Fruit fly (Drosophila melanogaster) whole organism, prepupa: ENCODE results near the gene Ir94d.

Experiments
- Blimp-1 ChIP-seq: fragments of 200-800 bp; sonication (Bioruptor generic); optimal IDR thresholded peaks from 3 replicates; lab custom pipeline; 2017; ENCODE audit warnings: missing biosample characterization, missing genetic modification characterization, mild to moderate bottlenecking, moderate library complexity, missing genetic modification reagents
- CG10631 ChIP-seq: fragments of 200-800 bp; sonication (Bioruptor generic); optimal IDR thresholded peaks from 2 replicates; lab custom pipeline; 2016; ENCODE audit warnings: missing biosample characterization, missing genetic modification characterization
- CG11294 ChIP-seq: fragments of 200-800 bp; sonication (Bioruptor generic); IDR thresholded peaks from 2 replicates; pipeline ENCODE4 v1.3.6; 2022; ENCODE audit warnings: missing biosample characterization, missing genetic modification characterization
- CG11762 ChIP-seq: fragments of 200-800 bp; sonication (Bioruptor generic); optimal IDR thresholded peaks from 3 replicates; lab custom pipeline; 2016; ENCODE audit warnings: missing biosample characterization, missing genetic modification characterization; ENCODE audit not compliant: insufficient read depth
- CG11902 ChIP-seq: fragments of 200-800 bp; sonication (Bioruptor generic); optimal IDR thresholded peaks from 3 replicates; lab custom pipeline; 2016; ENCODE audit warnings: missing biosample characterization, missing genetic modification characterization
- CG15336 ChIP-seq: fragments of 200-800 bp; sonication (Bioruptor generic); IDR thresholded peaks from 2 replicates; pipeline ENCODE4 v1.3.6; 2022; ENCODE audit warnings: missing biosample characterization, missing genetic modification characterization
- CG1621 ChIP-seq: fragments of 200-800 bp; sonication (Bioruptor generic); optimal IDR thresholded peaks from 3 replicates; lab custom pipeline; 2018; ENCODE audit warnings: missing biosample characterization, mild to moderate bottlenecking, missing genetic modification characterization
- CG3032 ChIP-seq: fragments of 200-800 bp; optimal IDR thresholded peaks from 2 replicates; lab custom pipeline; 2019; ENCODE audit warnings: missing biosample characterization, mild to moderate bottlenecking, missing genetic modification characterization, moderate library complexity
- CG31627 ChIP-seq: fragments of 200-800 bp; sonication (Bioruptor generic); optimal IDR thresholded peaks from 3 replicates; lab custom pipeline; 2016; ENCODE audit warnings: missing biosample characterization, missing genetic modification characterization
- CG32006 ChIP-seq: fragments of 200-800 bp; sonication (Bioruptor generic); optimal IDR thresholded peaks from 3 replicates; lab custom pipeline; 2017; ENCODE audit warnings: missing biosample characterization, mild to moderate bottlenecking, missing genetic modification characterization
- CG34406 ChIP-seq: fragments of 200-800 bp; sonication (Bioruptor generic); optimal IDR thresholded peaks from 3 replicates; lab custom pipeline; 2016; ENCODE audit warnings: missing biosample characterization, missing genetic modification characterization
- CG3919 ChIP-seq: fragments of 200-800 bp; sonication (Bioruptor generic); optimal IDR thresholded peaks from 3 replicates; lab custom pipeline; 2016; ENCODE audit warnings: missing biosample characterization, missing genetic modification characterization
- CG4318 ChIP-seq: fragments of 200-800 bp; sonication (Bioruptor generic); optimal IDR thresholded peaks from 3 replicates; lab custom pipeline; 2017; ENCODE audit warnings: missing biosample characterization, mild to moderate bottlenecking, missing genetic modification characterization
- CG6163 ChIP-seq: fragments of 200-800 bp; sonication (Bioruptor generic); IDR thresholded peaks from 3 replicates; pipeline ENCODE4 v1.3.6; 2022; ENCODE audit warnings: missing biosample characterization, missing genetic modification characterization
- CG6276 ChIP-seq: fragments of 200-800 bp; sonication (Bioruptor generic); optimal IDR thresholded peaks from 2 replicates; lab custom pipeline; 2017; ENCODE audit warnings: missing biosample characterization, mild to moderate bottlenecking, missing genetic modification characterization
- CG6792 ChIP-seq: fragments of 200-800 bp; sonication (Bioruptor generic); optimal IDR thresholded peaks from 3 replicates; lab custom pipeline; 2016; ENCODE audit warnings: missing biosample characterization, missing genetic modification characterization
- CG6808 ChIP-seq: fragments of 200-800 bp; sonication (Bioruptor generic); optimal IDR thresholded peaks from 3 replicates; lab custom pipeline; 2017; ENCODE audit warnings: missing biosample characterization, missing genetic modification characterization, mild to moderate bottlenecking, moderate library complexity, missing genetic modification reagents
- CG7368 ChIP-seq: fragments of 200-800 bp; sonication (Bioruptor generic); optimal IDR thresholded peaks from 3 replicates; lab custom pipeline; 2016; ENCODE audit warnings: missing biosample characterization, missing genetic modification characterization
- CG8119 ChIP-seq: fragments of 200-800 bp; sonication (Bioruptor generic); IDR thresholded peaks from 3 replicates; pipeline ENCODE4 v1.3.6; 2022; ENCODE audit warnings: missing biosample characterization, missing genetic modification characterization
- CG8319 ChIP-seq: fragments of 200-800 bp; sonication (Bioruptor generic); optimal IDR thresholded peaks from 3 replicates; lab custom pipeline; 2016; ENCODE audit warnings: missing biosample characterization, missing genetic modification characterization
- CG8632 ChIP-seq: fragments of 200-800 bp; sonication (Bioruptor generic); optimal IDR thresholded peaks from 3 replicates; lab custom pipeline; 2016; ENCODE audit warnings: missing biosample characterization, missing genetic modification characterization
- CG9139 ChIP-seq: fragments of 200-800 bp; sonication (Bioruptor generic); optimal IDR thresholded peaks from 3 replicates; lab custom pipeline; 2017; ENCODE audit warnings: missing biosample characterization, mild to moderate bottlenecking, missing genetic modification characterization
- Eip75B ChIP-seq: fragments of 200-800 bp; sonication (Bioruptor generic); optimal IDR thresholded peaks from 3 replicates; lab custom pipeline; 2016; ENCODE audit warnings: missing biosample characterization, missing genetic modification characterization
- Eip78C ChIP-seq: fragments of 200-800 bp; sonication (Bioruptor generic); peaks from one replicate; lab custom pipeline; 2016; ENCODE audit warnings: missing biosample characterization, missing genetic modification characterization
- Eip93F ChIP-seq: fragments of 200-800 bp; sonication (Bioruptor generic); optimal IDR thresholded peaks from 2 replicates; lab custom pipeline; 2016; ENCODE audit warnings: missing biosample characterization, mild to moderate bottlenecking, missing genetic modification characterization
- Ets21C ChIP-seq: fragments of 200-800 bp; sonication (Bioruptor generic); optimal IDR thresholded peaks from 3 replicates; lab custom pipeline; 2016; ENCODE audit warnings: missing biosample characterization, missing genetic modification characterization
- Ets96B ChIP-seq: fragments of 200-800 bp; optimal IDR thresholded peaks from 2 replicates; lab custom pipeline; 2019; ENCODE audit warnings: missing biosample characterization, mild to moderate bottlenecking, missing genetic modification characterization, moderate library complexity
- Hr38 ChIP-seq: sonication (Bioruptor generic); optimal IDR thresholded peaks from 2 replicates; lab custom pipeline; 2016; ENCODE audit warnings: missing biosample characterization, missing genetic modification characterization
- Hr39 ChIP-seq: fragments of 200-800 bp; sonication (Bioruptor generic); optimal IDR thresholded peaks from 2 replicates; lab custom pipeline; 2016; ENCODE audit warnings: missing biosample characterization, missing genetic modification characterization
- Hr4 ChIP-seq: fragments of 200-800 bp; sonication (Bioruptor generic); optimal IDR thresholded peaks from 3 replicates; lab custom pipeline; 2016; ENCODE audit warnings: missing biosample characterization, missing genetic modification characterization
- Lpt ChIP-seq: fragments of 200-800 bp; sonication (Bioruptor generic); optimal IDR thresholded peaks from 3 replicates; lab custom pipeline; 2016; ENCODE audit warnings: missing biosample characterization, missing genetic modification characterization
- Met ChIP-seq: fragments of 200-800 bp; sonication (Bioruptor generic); optimal IDR thresholded peaks from 3 replicates; lab custom pipeline; 2016; ENCODE audit warnings: missing biosample characterization, missing genetic modification characterization
- Smox ChIP-seq: fragments of 200-800 bp; sonication (Bioruptor generic); optimal IDR thresholded peaks from 3 replicates; lab custom pipeline; 2016; ENCODE audit warnings: missing biosample characterization, missing genetic modification characterization
- Sox102F ChIP-seq: fragments of 200-800 bp; sonication (Bioruptor generic); optimal IDR thresholded peaks from 2 replicates; lab custom pipeline; 2016; ENCODE audit warnings: missing biosample characterization, mild to moderate bottlenecking, missing genetic modification characterization
- Sox14 ChIP-seq: fragments of 200-800 bp; sonication (Bioruptor generic); optimal IDR thresholded peaks from 3 replicates; lab custom pipeline; 2016; ENCODE audit warnings: missing biosample characterization, missing genetic modification characterization
- Sox15 ChIP-seq: fragments of 200-800 bp; sonication (Bioruptor generic); optimal IDR thresholded peaks from 3 replicates; lab custom pipeline; 2016; ENCODE audit warnings: missing biosample characterization, missing genetic modification characterization
- acj6 ChIP-seq: fragments of 200-800 bp; sonication (Bioruptor generic); optimal IDR thresholded peaks from 3 replicates; lab custom pipeline; 2016; ENCODE audit warnings: missing biosample characterization, missing genetic modification characterization
- cyc ChIP-seq: fragments of 200-800 bp; sonication (Bioruptor generic); optimal IDR thresholded peaks from 3 replicates; lab custom pipeline; 2016; ENCODE audit warnings: missing biosample characterization, missing genetic modification characterization
- dac ChIP-seq: fragments of 200-800 bp; sonication (Bioruptor generic); optimal IDR thresholded peaks from 2 replicates; lab custom pipeline; 2017; ENCODE audit warnings: missing biosample characterization, mild to moderate bottlenecking, missing genetic modification characterization
- dsx ChIP-seq: fragments of 200-800 bp; optimal IDR thresholded peaks from 3 replicates; lab custom pipeline; 2019; ENCODE audit warnings: missing biosample characterization, mild to moderate bottlenecking, missing genetic modification characterization, moderate library complexity; ENCODE audit not compliant: poor library complexity, severe bottlenecking
- eg ChIP-seq: fragments of 200-800 bp; sonication (Bioruptor generic); IDR thresholded peaks from 3 replicates; pipeline ENCODE4 v1.3.6; 2022; ENCODE audit warnings: missing biosample characterization, missing genetic modification characterization
- esn ChIP-seq: fragments of 200-800 bp; sonication (Bioruptor generic); optimal IDR thresholded peaks from 2 replicates; lab custom pipeline; 2016; ENCODE audit warnings: missing biosample characterization, mild to moderate bottlenecking, missing genetic modification characterization, moderate library complexity
- fd59A ChIP-seq: fragments of 200-800 bp; sonication (Bioruptor generic); optimal IDR thresholded peaks from 2 replicates; lab custom pipeline; 2017; ENCODE audit warnings: missing biosample characterization, mild to moderate bottlenecking, missing genetic modification characterization, missing genetic modification reagents
- fkh ChIP-seq: fragments of 200-800 bp; sonication (Bioruptor generic); optimal IDR thresholded peaks from 3 replicates; lab custom pipeline; 2017; ENCODE audit warnings: missing biosample characterization, mild to moderate bottlenecking, missing genetic modification characterization, moderate library complexity
- lz ChIP-seq: fragments of 200-800 bp; sonication (Bioruptor generic); optimal IDR thresholded peaks from 3 replicates; lab custom pipeline; 2016; ENCODE audit warnings: missing biosample characterization, missing genetic modification characterization
- net ChIP-seq: fragments of 200-800 bp; sonication (Bioruptor generic); optimal IDR thresholded peaks from 3 replicates; lab custom pipeline; 2016; ENCODE audit warnings: missing biosample characterization, missing genetic modification characterization
- pdm3 ChIP-seq: fragments of 200-800 bp; sonication (Bioruptor generic); optimal IDR thresholded peaks from 3 replicates; lab custom pipeline; 2016; ENCODE audit warnings: missing biosample characterization, missing genetic modification characterization
- salr ChIP-seq, 2 experiments: fragments of 200-800 bp; sonication (Bioruptor generic); optimal IDR thresholded peaks; 3 replicates each; lab custom pipeline; 2016 to 2018; ENCODE audit warnings: missing biosample characterization in 2 of 2, missing genetic modification characterization in 2 of 2, mild to moderate bottlenecking in 1 of 2
- spab ChIP-seq: fragments of 200-800 bp; sonication (Bioruptor generic); optimal IDR thresholded peaks from 2 replicates; lab custom pipeline; 2017; ENCODE audit warnings: missing biosample characterization, mild to moderate bottlenecking, missing genetic modification characterization, missing genetic modification reagents
- ss ChIP-seq, 2 experiments: fragments of 200-800 bp; sonication (Bioruptor generic); optimal IDR thresholded peaks; 2 replicates in 1 of 2; 3 replicates in 1 of 2; lab custom pipeline; 2017 to 2018; ENCODE audit warnings: mild to moderate bottlenecking in 2 of 2, missing biosample characterization in 2 of 2, missing genetic modification characterization in 2 of 2, moderate library complexity in 1 of 2
- topi ChIP-seq: fragments of 200-800 bp; sonication (Bioruptor generic); optimal IDR thresholded peaks from 3 replicates; lab custom pipeline; 2016; ENCODE audit warnings: missing biosample characterization, missing genetic modification characterization
- vri ChIP-seq: fragments of 200-800 bp; sonication (Bioruptor generic); optimal IDR thresholded peaks from 3 replicates; lab custom pipeline; 2016; ENCODE audit warnings: missing biosample characterization, mild to moderate bottlenecking, missing genetic modification characterization

Ir94d gene

DNA sequence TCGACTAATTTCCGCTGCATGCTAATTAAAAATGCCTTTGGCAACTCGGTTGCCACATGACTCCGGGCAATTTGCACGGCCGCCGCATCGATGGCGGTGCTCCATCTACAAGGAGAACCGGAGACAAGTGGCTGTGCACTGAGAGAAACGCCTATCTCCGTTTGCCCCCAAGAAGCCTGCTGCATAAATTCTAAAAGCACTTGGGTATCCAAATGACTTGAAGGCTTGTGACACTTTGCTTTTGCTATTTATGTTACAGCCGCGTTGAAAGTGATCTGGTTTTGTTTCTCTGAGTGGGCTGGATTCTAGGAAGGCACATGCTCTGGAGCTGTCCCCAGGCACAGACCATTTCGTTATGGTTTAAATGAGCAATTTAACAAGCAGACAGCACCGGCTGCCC, 10.4 kb upstream of the Ir94d start:
- TF ChIP-seq dsx (GFP tag; lab: Kevin White, UChicago) = no peak
- peak; percentile 75 for TF ChIP-seq CG6163 (GFP tag; lab: Robert Waterston, UW)
- no peak for TF ChIP-seq CG6808 (GFP tag; lab: Kevin White, UChicago)
- TF ChIP-seq Ets21C (GFP tag; lab: Kevin White, UChicago) = no peak
- TF ChIP-seq CG11902 (GFP tag; lab: Kevin White, UChicago) = no peak
- TF ChIP-seq CG4318 (GFP tag; lab: Kevin White, UChicago) = peak; percentile 20
- TF ChIP-seq CG11762 (GFP tag; lab: Kevin White, UChicago) = no peak
- TF ChIP-seq topi (GFP tag; lab: Kevin White, UChicago) = no peak
- no peak for TF ChIP-seq Met (GFP tag; lab: Kevin White, UChicago)
- TF ChIP-seq CG3032 (tag; lab: Kevin White, UChicago) = peak; percentile 10
- TF ChIP-seq Eip78C (GFP tag; lab: Kevin White, UChicago) = peak; percentile 80
- TF ChIP-seq CG11294 = 0 out of 2 replicates have a peak, but pooled peaks have one; percentile 23
- no peak for TF ChIP-seq ss (GFP tag; optimal IDR thresholded peaks at IDR 0.05; lab: Kevin White, UChicago)
- TF ChIP-seq CG31627 (GFP tag; lab: Kevin White, UChicago) = no peak
- TF ChIP-seq Smox (GFP tag; lab: Kevin White, UChicago) = no peak
- TF ChIP-seq cyc (GFP tag; lab: Kevin White, UChicago) = no peak
- TF ChIP-seq CG6276 (GFP tag; lab: Kevin White, UChicago) = no peak
- peak; percentile 19 for TF ChIP-seq pdm3 (GFP tag; lab: Kevin White, UChicago)
- TF ChIP-seq vri (GFP tag; lab: Kevin White, UChicago) = no peak
- TF ChIP-seq CG7368 (GFP tag; lab: Kevin White, UChicago) = no peak
- no peak for TF ChIP-seq spab (GFP tag; lab: Kevin White, UChicago)
- peak; percentile 46 for TF ChIP-seq dac (GFP tag; lab: Kevin White, UChicago)
- no peak for TF ChIP-seq CG8319 (GFP tag; lab: Kevin White, UChicago)
- peak; percentile 56 for TF ChIP-seq CG10631
- no peak for TF ChIP-seq Sox15 (GFP tag; lab: Kevin White, UChicago)
- TF ChIP-seq CG6792 (GFP tag; lab: Kevin White, UChicago) = no peak
- no peak for TF ChIP-seq Sox102F (GFP tag; lab: Kevin White, UChicago)
- peak; percentile 32 for TF ChIP-seq Sox14
- no peak for TF ChIP-seq esn (GFP tag; lab: Kevin White, UChicago)
- TF ChIP-seq Blimp-1 (GFP tag; lab: Kevin White, UChicago) = no peak
- no peak for TF ChIP-seq CG34406 (GFP tag; lab: Kevin White, UChicago)
- TF ChIP-seq CG32006 (GFP tag; lab: Kevin White, UChicago) = peak; percentile 60
- peak; percentile 70; the same call in 2 of the 3 replicates for TF ChIP-seq eg (GFP tag; lab: Robert Waterston, UW)
- peak; percentile 39; the same call in 1 of the 2 replicates for TF ChIP-seq CG15336 (GFP tag; lab: Robert Waterston, UW)
- peak; percentile 62 for TF ChIP-seq CG3919 (GFP tag; lab: Kevin White, UChicago)
- TF ChIP-seq Eip75B (GFP tag; lab: Kevin White, UChicago) = peak; percentile 23
- TF ChIP-seq Hr38 = no peak
- peak; percentile 12 for TF ChIP-seq Ets96B
- TF ChIP-seq Hr39 (GFP tag; lab: Kevin White, UChicago) = no peak
- TF ChIP-seq Eip93F = no peak
- TF ChIP-seq CG8119 = 0 out of 3 replicates have a peak, but pooled peaks have one; percentile 41
- TF ChIP-seq lz (GFP tag; lab: Kevin White, UChicago) = no peak
- TF ChIP-seq salr (GFP tag; optimal IDR thresholded peaks at IDR 0.05; lab: Kevin White, UChicago) = peak in 1 of 2 experiments; percentile 52
- no peak for TF ChIP-seq Hr4 (GFP tag; lab: Kevin White, UChicago)
- no peak for TF ChIP-seq CG9139 (GFP tag; lab: Kevin White, UChicago)
- peak; percentile 41 for TF ChIP-seq acj6 (GFP tag; lab: Kevin White, UChicago)
- TF ChIP-seq Lpt = peak; percentile 39
- TF ChIP-seq CG8632 = no peak
- peak; percentile 1 for TF ChIP-seq net (GFP tag; lab: Kevin White, UChicago)
- TF ChIP-seq fkh = no peak
- TF ChIP-seq fd59A (GFP tag; lab: Kevin White, UChicago) = no peak
- peak; percentile 9 for TF ChIP-seq CG1621 (tag; lab: Kevin White, UChicago)
